Fruit fly (Drosophila melanogaster): ENCODE results near the gene CG12535.
A peak's percentile ranks its signal among the peaks of the same experiment; 100 is the strongest.

CG12535 gene

dm6 chrX:3380981-3381380 lies 67.8 kb downstream of the CG12535 start (continued):
- TF ChIP-seq zf30C (GFP tag; optimal IDR thresholded peaks at IDR 0.05) = no peak
- TF ChIP-seq CG32532 (GFP tag; IDR thresholded peaks at IDR 0.05) = peak; percentile 80
- peak; percentile 53 for TF ChIP-seq Fer3 (tag; optimal IDR thresholded peaks at IDR 0.05)
- TF ChIP-seq CG7786 (GFP tag; optimal IDR thresholded peaks at IDR 0.05) = peak; percentile 1
- no peak for TF ChIP-seq HmgD (GFP tag; optimal IDR thresholded peaks at IDR 0.05)
- TF ChIP-seq CG18011 (GFP tag; optimal IDR thresholded peaks at IDR 0.05) = no peak
- TF ChIP-seq CG6272 (GFP tag; IDR thresholded peaks at IDR 0.05) = no peak
- peak; percentile 7 for TF ChIP-seq Sry-δ (GFP tag; optimal IDR thresholded peaks at IDR 0.05)
- TF ChIP-seq CG34422 (GFP tag; IDR thresholded peaks at IDR 0.05) = peak; percentile 67; the same call in 2 of the 3 replicates
- peak; percentile 52 for TF ChIP-seq CG10366 (GFP tag; IDR thresholded peaks at IDR 0.05)
- no peak for TF ChIP-seq MESR4 (GFP tag; optimal IDR thresholded peaks at IDR 0.05)
- TF ChIP-seq prd (optimal IDR thresholded peaks at IDR 0.05) = no peak
- peak; percentile 51 for TF ChIP-seq prd (GFP tag; IDR thresholded peaks at IDR 0.05)
- TF ChIP-seq CG6654 (GFP tag; optimal IDR thresholded peaks at IDR 0.05) = no peak
- TF ChIP-seq Opbp (GFP tag; IDR thresholded peaks at IDR 0.05; ENCODE audit: partially characterized antibody) = no peak
- no peak for TF ChIP-seq maf-S (GFP tag; optimal IDR thresholded peaks at IDR 0.05)
- no peak for TF ChIP-seq Nf-YA (GFP tag; IDR thresholded peaks at IDR 0.05)
- no peak for TF ChIP-seq Vsx1 (GFP tag; optimal IDR thresholded peaks at IDR 0.05)
- TF ChIP-seq CG15269 (tag; optimal IDR thresholded peaks at IDR 0.05) = peak; percentile 53
- TF ChIP-seq CG13624 (GFP tag; optimal IDR thresholded peaks at IDR 0.05) = peak; percentile 41
- TF ChIP-seq ara (GFP tag; IDR thresholded peaks at IDR 0.05) = peak; percentile 44; the same call in 1 of the 2 replicates
- TF ChIP-seq CG2678 (tag; optimal IDR thresholded peaks at IDR 0.05) = peak; percentile 45
- TF ChIP-seq sr (GFP tag; IDR thresholded peaks at IDR 0.05) = no peak
- no peak for TF ChIP-seq Ets97D (GFP tag; optimal IDR thresholded peaks at IDR 0.05)
- no peak for TF ChIP-seq CG34224 (GFP tag; IDR thresholded peaks at IDR 0.05; ENCODE audit: partially characterized antibody)
- TF ChIP-seq MTF-1 (GFP tag; optimal IDR thresholded peaks at IDR 0.05; ENCODE audit: borderline replicate concordance) = no peak
- no peak for TF ChIP-seq CG12744 (GFP tag; optimal IDR thresholded peaks at IDR 0.05)
- TF ChIP-seq Bteb2 (GFP tag; optimal IDR thresholded peaks at IDR 0.05) = no peak
- no peak for TF ChIP-seq usp (GFP tag; optimal IDR thresholded peaks at IDR 0.05)
- no peak for TF ChIP-seq emc (GFP tag; optimal IDR thresholded peaks at IDR 0.05)
- TF ChIP-seq sim (GFP tag; IDR thresholded peaks at IDR 0.05) = no peak
- no peak for TF ChIP-seq eve (GFP tag; optimal IDR thresholded peaks at IDR 0.05)
- TF ChIP-seq CG11398 (GFP tag; optimal IDR thresholded peaks at IDR 0.05) = no peak
- TF ChIP-seq CG11560 (tag; IDR thresholded peaks at IDR 0.05) = no peak
- TF ChIP-seq ttk (GFP tag; IDR thresholded peaks at IDR 0.05) = 0 out of 2 replicates have a peak, but pooled peaks have one; percentile 38
- TF ChIP-seq CG32772 (GFP tag; IDR thresholded peaks at IDR 0.05) = peak; percentile 60
- TF ChIP-seq CG5180 (GFP tag; optimal IDR thresholded peaks at IDR 0.05) = no peak
- no peak for TF ChIP-seq dimm (GFP tag; IDR thresholded peaks at IDR 0.05)
- TF ChIP-seq CG13123 (GFP tag; optimal IDR thresholded peaks at IDR 0.05) = no peak
- TF ChIP-seq Oli (tag; optimal IDR thresholded peaks at IDR 0.05) = peak; percentile 39
- TF ChIP-seq CG9817 (tag; optimal IDR thresholded peaks at IDR 0.05) = peak; percentile 35
- no peak for TF ChIP-seq CG12942 (GFP tag; optimal IDR thresholded peaks at IDR 0.05)
- TF ChIP-seq ash1 (GFP tag; optimal IDR thresholded peaks at IDR 0.05) = no peak
- TF ChIP-seq Awh (GFP tag; IDR thresholded peaks at IDR 0.05) = 0 out of 2 replicates have a peak, but pooled peaks have one; percentile 35
- TF ChIP-seq Abd-B (GFP tag; optimal IDR thresholded peaks at IDR 0.05) = peak; percentile 29
- no peak for TF ChIP-seq ab (GFP tag; optimal IDR thresholded peaks at IDR 0.05)
- TF ChIP-seq CG17612 (GFP tag; IDR thresholded peaks at IDR 0.05) = no peak
- peak; percentile 10 for TF ChIP-seq CG13894 (tag; optimal IDR thresholded peaks at IDR 0.05)
- TF ChIP-seq CG17328 (GFP tag; IDR thresholded peaks at IDR 0.05) = peak; percentile 57; the same call in 1 of the 2 replicates
- TF ChIP-seq CG3281 (GFP tag; optimal IDR thresholded peaks at IDR 0.05) = peak; percentile 59
- no peak for TF ChIP-seq ewg (GFP tag; optimal IDR thresholded peaks at IDR 0.05)
- TF ChIP-seq CG3838 (GFP tag; optimal IDR thresholded peaks at IDR 0.05) = no peak
